Fruit fly (Drosophila melanogaster): Measurements from ENCODE around the gene Pde1c.

The Pde1c gene

DNA sequence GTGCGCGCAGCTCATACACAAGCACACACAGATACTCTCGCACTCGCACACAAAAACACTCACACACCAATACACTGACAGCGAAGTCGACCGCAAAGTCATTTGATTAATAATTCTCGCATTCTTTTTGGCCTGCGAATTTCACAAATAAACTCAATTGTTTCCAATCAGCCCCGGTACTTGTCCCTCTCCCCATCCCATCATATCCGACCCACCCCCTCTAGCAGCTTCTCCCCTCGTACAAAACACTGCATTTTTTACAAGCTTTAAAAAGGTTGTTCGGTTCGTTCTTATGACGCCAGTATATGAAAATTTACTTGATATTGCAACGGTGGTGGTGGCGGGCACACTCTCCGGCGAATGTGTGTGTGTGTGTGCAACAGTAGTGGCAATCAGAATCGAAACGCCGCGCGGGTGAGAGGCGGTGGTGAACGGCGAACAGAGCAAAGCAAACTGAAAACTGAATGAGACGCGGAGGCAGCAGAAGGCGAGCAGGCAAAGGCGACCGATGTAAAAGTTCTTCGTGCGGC, 120.6 kb downstream of the Pde1c start (continued):
- TF ChIP-seq CG11398 (GFP tag; optimal IDR thresholded peaks at IDR 0.05) (no peak), Ets65A (GFP tag) (no peak), Xbp1 (GFP tag; optimal IDR thresholded peaks at IDR 0.05) (no peak), cas (GFP tag; IDR thresholded peaks at IDR 0.05) (0 out of 2 replicates have a peak, but pooled peaks have one; percentile 30), gsb-n (tag; optimal IDR thresholded peaks at IDR 0.05) (peak; percentile 22), CG6765 (GFP tag; optimal IDR thresholded peaks at IDR 0.05) (peak; percentile 60), D (optimal IDR thresholded peaks at IDR 0.05) (no peak), D (GFP tag; optimal IDR thresholded peaks at IDR 0.05) (no peak), scrt (GFP tag; optimal IDR thresholded peaks at IDR 0.05) (peak; percentile 64), dm (GFP tag; optimal IDR thresholded peaks at IDR 0.05) (peak; percentile 39), CG6689 (GFP tag; IDR thresholded peaks at IDR 0.05) (no peak), CG11723 (GFP tag; optimal IDR thresholded peaks at IDR 0.05) (no peak), CG11247 (GFP tag; IDR thresholded peaks at IDR 0.05) (0 out of 2 replicates have a peak, but pooled peaks have one; percentile 10), CG14667 (GFP tag; IDR thresholded peaks at IDR 0.05) (no peak), chinmo (GFP tag; IDR thresholded peaks at IDR 0.05; ENCODE audit: partially characterized antibody) (peak; percentile 98), Dip2 (GFP tag; IDR thresholded peaks at IDR 0.05) (no peak), ranshi (GFP tag; IDR thresholded peaks at IDR 0.05) (no peak; the same call in 1 of the 2 replicates), crp (GFP tag; optimal IDR thresholded peaks at IDR 0.05) (no peak), CG7839 (tag; optimal IDR thresholded peaks at IDR 0.05) (no peak), nerfin-1 (tag; optimal IDR thresholded peaks at IDR 0.05) (peak; percentile 60), Mrtf (GFP tag; IDR thresholded peaks at IDR 0.05) (no peak), Lim3 (GFP tag; IDR thresholded peaks at IDR 0.05) (no peak), HmgZ (tag; optimal IDR thresholded peaks at IDR 0.05) (peak; percentile 78), Fer3 (tag; optimal IDR thresholded peaks at IDR 0.05) (no peak), CG1529 (GFP tag; optimal IDR thresholded peaks at IDR 0.05) (no peak), CG1647 (GFP tag; optimal IDR thresholded peaks at IDR 0.05) (no peak), emc (GFP tag; optimal IDR thresholded peaks at IDR 0.05) (no peak), CG10147 (GFP tag; optimal IDR thresholded peaks at IDR 0.05) (no peak), Xrp1 (GFP tag; IDR thresholded peaks at IDR 0.05) (no peak), CG17829 (tag; optimal IDR thresholded peaks at IDR 0.05) (no peak), pum (GFP tag; optimal IDR thresholded peaks at IDR 0.05) (no peak), Asciz (GFP tag; optimal IDR thresholded peaks at IDR 0.05) (no peak), Rx (GFP tag; IDR thresholded peaks at IDR 0.05) (no peak), pnt (GFP tag; optimal IDR thresholded peaks at IDR 0.05) (no peak), gt (GFP tag; IDR thresholded peaks at IDR 0.05) (no peak), CG13894 (tag; optimal IDR thresholded peaks at IDR 0.05) (peak; percentile 78), CG2678 (tag; optimal IDR thresholded peaks at IDR 0.05) (no peak), Dfd (GFP tag; optimal IDR thresholded peaks at IDR 0.05) (no peak), CG9876 (GFP tag; optimal IDR thresholded peaks at IDR 0.05) (no peak), CG7271 (tag; optimal IDR thresholded peaks at IDR 0.05) (no peak), CG5180 (GFP tag; optimal IDR thresholded peaks at IDR 0.05) (no peak), usp (GFP tag; optimal IDR thresholded peaks at IDR 0.05) (no peak), CG14014 (GFP tag; IDR thresholded peaks at IDR 0.05) (peak; percentile 24; the same call in 1 of the 2 replicates), Oli (tag; optimal IDR thresholded peaks at IDR 0.05) (no peak), CG1603 (tag; optimal IDR thresholded peaks at IDR 0.05) (peak; percentile 12), Rfx (GFP tag; IDR thresholded peaks at IDR 0.05) (no peak; the same call in 1 of the 2 replicates), CG4404 (GFP tag; IDR thresholded peaks at IDR 0.05) (no peak), ewg (GFP tag; optimal IDR thresholded peaks at IDR 0.05) (no peak), CG13775 (GFP tag; optimal IDR thresholded peaks at IDR 0.05) (no peak), sd (tag; optimal IDR thresholded peaks at IDR 0.05) (peak; percentile 84), CG12236 (GFP tag; optimal IDR thresholded peaks at IDR 0.05) (no peak), Awh (GFP tag; IDR thresholded peaks at IDR 0.05) (no peak)
